Fruit fly (Drosophila melanogaster) whole organism, embryonic: ENCODE measurements around the gene CG9471.

Experiments
- Adf1 ChIP-seq: fragments of 200-800 bp; sonication (Bioruptor generic); IDR thresholded peaks from 2 replicates; pipeline ENCODE4 v1.3.6; 2022; ENCODE audit warnings: missing biosample characterization, missing genetic modification characterization
- Aef1 ChIP-seq: fragments of 200-800 bp; sonication (Bioruptor generic); IDR thresholded peaks from 3 replicates; pipeline ENCODE4 v1.3.6; 2022; ENCODE audit warnings: missing biosample characterization, missing genetic modification characterization
- BEAF-32 ChIP-seq: fragments of 200-800 bp; sonication (Bioruptor generic); optimal IDR thresholded peaks from 3 replicates; lab custom pipeline; 2017; ENCODE audit warnings: missing biosample characterization, missing genetic modification characterization, mild to moderate bottlenecking, moderate library complexity, missing genetic modification reagents
- C15 ChIP-seq: fragments of 200-800 bp; sonication (Bioruptor generic); IDR thresholded peaks from 3 replicates; pipeline ENCODE4 v1.3.6; 2022; ENCODE audit warnings: missing biosample characterization, missing genetic modification characterization
- CG10462 ChIP-seq: fragments of 200-800 bp; sonication (Bioruptor generic); optimal IDR thresholded peaks from 2 replicates; lab custom pipeline; 2016; ENCODE audit warnings: missing biosample characterization, missing genetic modification characterization
- CG10654 ChIP-seq: fragments of 200-800 bp; sonication (Bioruptor generic); optimal IDR thresholded peaks from 2 replicates; lab custom pipeline; 2016; ENCODE audit warnings: missing biosample characterization, missing genetic modification characterization
- CG11560 ChIP-seq: fragments of 200-800 bp; sonication (Bioruptor generic); IDR thresholded peaks from 3 replicates; pipeline ENCODE4 v1.3.6; 2022; ENCODE audit warnings: missing biosample characterization, missing genetic modification characterization
- CG12391 ChIP-seq: fragments of 200-800 bp; sonication (Bioruptor generic); optimal IDR thresholded peaks from 3 replicates; lab custom pipeline; 2018; ENCODE audit warnings: missing biosample characterization, mild to moderate bottlenecking, missing genetic modification characterization, moderate library complexity
- CG14860 ChIP-seq: fragments of 200-800 bp; sonication (Bioruptor generic); IDR thresholded peaks from 3 replicates; pipeline ENCODE4 v1.3.6; 2022; ENCODE audit warnings: missing biosample characterization, missing genetic modification characterization; ENCODE audit not compliant: partially characterized antibody
- CG17385 ChIP-seq: fragments of 200-800 bp; sonication (Bioruptor generic); optimal IDR thresholded peaks from 3 replicates; lab custom pipeline; 2018; ENCODE audit warnings: missing biosample characterization, mild to moderate bottlenecking, missing genetic modification characterization
- CG17912 ChIP-seq: fragments of 200-800 bp; sonication (Bioruptor generic); optimal IDR thresholded peaks from 2 replicates; lab custom pipeline; 2018; ENCODE audit warnings: missing biosample characterization, mild to moderate bottlenecking, missing genetic modification characterization
- CG2120 ChIP-seq: fragments of 200-800 bp; sonication (Bioruptor generic); optimal IDR thresholded peaks from 3 replicates; lab custom pipeline; 2016; ENCODE audit warnings: missing biosample characterization, missing genetic modification characterization
- CG2712 ChIP-seq: fragments of 200-800 bp; optimal IDR thresholded peaks from 3 replicates; lab custom pipeline; 2019; ENCODE audit warnings: missing biosample characterization, mild to moderate bottlenecking, missing genetic modification characterization, moderate library complexity
- CG2875 ChIP-seq: fragments of 200-800 bp; sonication (Bioruptor generic); optimal IDR thresholded peaks from 2 replicates; lab custom pipeline; 2017; ENCODE audit warnings: missing biosample characterization, mild to moderate bottlenecking, missing genetic modification characterization, missing genetic modification reagents
- CG3163 ChIP-seq: fragments of 200-800 bp; sonication (Bioruptor generic); optimal IDR thresholded peaks from 3 replicates; lab custom pipeline; 2016; ENCODE audit warnings: missing biosample characterization, missing genetic modification characterization
- CG32772 ChIP-seq: fragments of 200-800 bp; sonication (Bioruptor generic); IDR thresholded peaks from 2 replicates; pipeline ENCODE4 v1.3.6; 2022; ENCODE audit warnings: missing biosample characterization, missing genetic modification characterization
- CG34422 ChIP-seq: fragments of 200-800 bp; sonication (Bioruptor generic); IDR thresholded peaks from 3 replicates; pipeline ENCODE4 v1.3.6; 2022; ENCODE audit warnings: missing biosample characterization, missing genetic modification characterization
- CG4360 ChIP-seq: fragments of 200-800 bp; sonication (Bioruptor generic); IDR thresholded peaks from 2 replicates; pipeline ENCODE4 v1.3.6; 2022; ENCODE audit warnings: missing biosample characterization, missing genetic modification characterization
- CG4404 ChIP-seq: fragments of 200-800 bp; sonication (Bioruptor generic); IDR thresholded peaks from 2 replicates; pipeline ENCODE4 v1.3.6; 2022; ENCODE audit warnings: missing biosample characterization, missing genetic modification characterization
- CG6765 ChIP-seq: fragments of 200-800 bp; sonication (Bioruptor generic); optimal IDR thresholded peaks from 3 replicates; lab custom pipeline; 2017; ENCODE audit warnings: missing biosample characterization, mild to moderate bottlenecking, missing genetic modification characterization
- CHES-1-like ChIP-seq: fragments of 200-800 bp; sonication (Bioruptor generic); optimal IDR thresholded peaks from 2 replicates; lab custom pipeline; 2016; ENCODE audit warnings: missing biosample characterization, missing genetic modification characterization
- Dek ChIP-seq: fragments of 200-800 bp; sonication (Bioruptor generic); optimal IDR thresholded peaks from 3 replicates; lab custom pipeline; 2019; ENCODE audit warnings: missing biosample characterization, mild to moderate bottlenecking, missing genetic modification characterization, moderate library complexity
- Dp ChIP-seq: fragments of 200-800 bp; sonication (Bioruptor generic); optimal IDR thresholded peaks from 2 replicates; lab custom pipeline; 2018; ENCODE audit warnings: missing biosample characterization, mild to moderate bottlenecking, missing genetic modification characterization, moderate library complexity
- Fer1 ChIP-seq: fragments of 200-800 bp; sonication (Bioruptor generic); optimal IDR thresholded peaks from 2 replicates; lab custom pipeline; 2017; ENCODE audit warnings: missing biosample characterization, mild to moderate bottlenecking, missing genetic modification characterization
- Kr ChIP-seq: fragments of 200-800 bp; sonication (Bioruptor generic); optimal IDR thresholded peaks from 2 replicates; lab custom pipeline; 2017; ENCODE audit warnings: missing biosample characterization, mild to moderate bottlenecking, missing genetic modification characterization
- Lhr ChIP-seq: fragments of 200-800 bp; sonication (Bioruptor generic); optimal IDR thresholded peaks from 3 replicates; lab custom pipeline; 2017; ENCODE audit warnings: mild to moderate bottlenecking, missing biosample characterization, missing genetic modification reagents, missing genetic modification characterization
- Med ChIP-seq: fragments of 200-800 bp; sonication (Bioruptor generic); peaks from one replicate; lab custom pipeline; 2016; ENCODE audit warnings: missing biosample characterization, missing genetic modification characterization, mild to moderate bottlenecking, inconsistent platforms, moderate library complexity
- Meics ChIP-seq: fragments of 200-800 bp; sonication (Bioruptor generic); optimal IDR thresholded peaks from 2 replicates; lab custom pipeline; 2017; ENCODE audit warnings: missing biosample characterization, mild to moderate bottlenecking, missing genetic modification characterization
- NC2α ChIP-seq: fragments of 200-800 bp; sonication (Bioruptor generic); optimal IDR thresholded peaks from 2 replicates; lab custom pipeline; 2016; ENCODE audit warnings: missing biosample characterization, missing genetic modification characterization
- NC2β ChIP-seq: fragments of 200-800 bp; sonication (Bioruptor generic); optimal IDR thresholded peaks from 2 replicates; lab custom pipeline; 2016; ENCODE audit warnings: missing biosample characterization, missing genetic modification characterization
- Rfx ChIP-seq: fragments of 200-800 bp; sonication (Bioruptor generic); IDR thresholded peaks from 2 replicates; pipeline ENCODE4 v1.3.6; 2022; ENCODE audit warnings: missing biosample characterization, missing genetic modification characterization
- Spps ChIP-seq: fragments of 200-800 bp; sonication (Bioruptor generic); optimal IDR thresholded peaks from 2 replicates; lab custom pipeline; 2018; ENCODE audit warnings: missing biosample characterization, mild to moderate bottlenecking, missing genetic modification characterization
- Stat92E ChIP-seq, 3 experiments: fragments of >200 bp in 2 of 3; fragments of 200-800 bp in 1 of 3; sonication (Bioruptor generic) in 1 of 3; optimal IDR thresholded peaks; 2 replicates each; lab custom pipeline; 2017 to 2019; ENCODE audit warnings: missing biosample characterization in 3 of 3, missing genetic modification characterization in 3 of 3, mild to moderate bottlenecking in 1 of 3, moderate library complexity in 1 of 3
- bowl ChIP-seq: fragments of 200-800 bp; sonication (Bioruptor generic); IDR thresholded peaks from 2 replicates; pipeline ENCODE4 v1.3.6; 2022; ENCODE audit warnings: missing biosample characterization, missing genetic modification characterization
- dpn ChIP-seq, 2 experiments: fragments of 200-800 bp; sonication (Bioruptor generic); optimal IDR thresholded peaks; 3 replicates each; lab custom pipeline; 2016; ENCODE audit warnings: missing biosample characterization in 2 of 2, missing genetic modification characterization in 2 of 2
- hkb ChIP-seq, 2 experiments: fragments of 200-800 bp in 1 of 2; fragments of >200 bp in 1 of 2; sonication (Bioruptor generic) in 1 of 2; IDR thresholded peaks in 1 of 2; optimal IDR thresholded peaks in 1 of 2; 2 replicates each; pipeline versions ENCODE4 v1.3.6 to Lab custom; 2017 to 2022; ENCODE audit warnings: missing biosample characterization in 1 of 2, missing genetic modification characterization in 1 of 2
- hth ChIP-seq: fragments of >200 bp; optimal IDR thresholded peaks from 2 replicates; lab custom pipeline; 2017; ENCODE audit warnings: inconsistent platforms
- jumu ChIP-seq: fragments of 200-800 bp; sonication (Bioruptor generic); optimal IDR thresholded peaks from 3 replicates; lab custom pipeline; 2016; ENCODE audit warnings: missing biosample characterization, missing genetic modification characterization
- lilli ChIP-seq: fragments of 200-800 bp; sonication (Bioruptor generic); optimal IDR thresholded peaks from 3 replicates; lab custom pipeline; 2016; ENCODE audit warnings: missing biosample characterization, missing genetic modification characterization
- lola ChIP-seq, 3 experiments: fragments of >200 bp in 2 of 3; fragments of 200-800 bp in 1 of 3; sonication (Bioruptor generic) in 1 of 3; optimal IDR thresholded peaks; 2 replicates each; lab custom pipeline; 2017 to 2019; ENCODE audit warnings: missing biosample characterization in 3 of 3, missing genetic modification characterization in 3 of 3, mild to moderate bottlenecking in 1 of 3, moderate library complexity in 1 of 3
- pzg ChIP-seq: fragments of 200-800 bp; sonication (Bioruptor generic); optimal IDR thresholded peaks from 3 replicates; lab custom pipeline; 2018; ENCODE audit warnings: missing biosample characterization, mild to moderate bottlenecking, missing genetic modification characterization, moderate library complexity
- stwl ChIP-seq: fragments of 200-800 bp; sonication (Bioruptor generic); optimal IDR thresholded peaks from 3 replicates; lab custom pipeline; 2018; ENCODE audit warnings: missing biosample characterization, mild to moderate bottlenecking, missing genetic modification characterization, moderate library complexity
- unc-4 ChIP-seq: fragments of 200-800 bp; sonication (Bioruptor generic); IDR thresholded peaks from 2 replicates; pipeline ENCODE4 v1.3.6; 2022; ENCODE audit warnings: missing biosample characterization, missing genetic modification characterization; ENCODE audit not compliant: partially characterized antibody
- vvl ChIP-seq: fragments of 200-800 bp; sonication (Bioruptor generic); IDR thresholded peaks from 2 replicates; pipeline ENCODE4 v1.3.6; 2022; ENCODE audit warnings: missing biosample characterization, missing genetic modification characterization
- zen ChIP-seq: fragments of 200-800 bp; sonication (Bioruptor generic); optimal IDR thresholded peaks from 3 replicates; lab custom pipeline; 2018; ENCODE audit warnings: missing biosample characterization, mild to moderate bottlenecking, missing genetic modification characterization, moderate library complexity
- zfh2 ChIP-seq: fragments of 200-800 bp; sonication (Bioruptor generic); optimal IDR thresholded peaks from 2 replicates; lab custom pipeline; 2016; ENCODE audit warnings: missing biosample characterization, missing genetic modification characterization

The CG9471 gene

DNA sequence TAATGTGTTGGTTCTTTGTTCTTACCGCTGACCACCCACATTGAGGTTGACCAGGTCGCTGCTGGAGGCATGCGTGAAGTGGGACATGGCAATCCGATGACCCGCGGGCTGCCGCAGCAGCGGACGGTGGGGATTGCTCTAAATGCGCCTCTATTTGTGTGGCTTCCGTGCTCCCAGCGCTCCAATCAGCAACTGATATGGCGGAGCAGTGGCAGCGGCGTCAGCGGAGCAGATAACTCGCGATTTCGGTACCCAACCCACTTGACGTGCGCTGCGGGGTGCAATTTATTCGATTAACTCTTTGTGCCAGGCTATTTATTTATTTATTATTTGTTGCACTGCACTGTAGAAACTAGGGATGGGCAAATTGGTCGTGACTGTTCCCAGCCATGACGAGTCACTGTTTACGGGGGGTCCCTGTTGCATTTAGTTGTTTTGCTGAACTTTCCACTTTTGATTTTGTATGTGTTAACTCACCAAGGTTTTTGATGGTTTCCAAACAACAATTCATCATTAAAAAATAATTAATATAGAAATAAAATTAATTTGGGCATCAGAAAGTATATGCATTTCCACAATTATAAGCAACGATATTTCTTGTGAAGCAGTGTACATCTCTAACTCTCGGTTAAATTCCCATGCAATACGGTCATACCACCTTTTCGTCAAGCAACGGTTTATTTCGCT, 29.4 kb upstream of the CG9471 start, which contains the start of the genes CG9467 and CG8526 (continued):
- TF ChIP-seq CG32772 (GFP tag; lab: Robert Waterston, UW) (peak; percentile 51; the same call in 1 of the 2 replicates), zen (peak; percentile 38), CHES-1-like (GFP tag; lab: Kevin White, UChicago) (no peak), zfh2 (GFP tag; lab: Kevin White, UChicago) (peak; percentile 71), Kr (GFP tag; lab: Kevin White, UChicago) (no peak), CG2875 (GFP tag; lab: Kevin White, UChicago) (no peak), Spps (no peak), lola (GFP tag; optimal IDR thresholded peaks at IDR 0.05; lab: Kevin White, UChicago) (peak in 1 of 3 experiments; percentile 74), CG2120 (GFP tag; lab: Kevin White, UChicago) (peak; percentile 74), NC2β (GFP tag; lab: Kevin White, UChicago) (no peak), CG11560 (tag; lab: Robert Waterston, UW) (0 out of 3 replicates have a peak, but pooled peaks have one; percentile 43), Fer1 (GFP tag; lab: Kevin White, UChicago) (peak; percentile 53), Med (GFP tag; lab: Kevin White, UChicago) (peak; percentile 80), vvl (GFP tag; lab: Robert Waterston, UW) (peak; percentile 65; the same call in 1 of the 2 replicates), CG4404 (GFP tag; lab: Robert Waterston, UW) (peak; percentile 68)

- TF ChIP-seq stwl (tag; lab: Kevin White, UChicago) (peak; percentile 81), CG6765 (GFP tag; lab: Kevin White, UChicago) (no peak), CG4360 (peak; percentile 90), dpn (GFP tag; optimal IDR thresholded peaks at IDR 0.05; lab: Kevin White, UChicago) (no peak), bowl (0 out of 2 replicates have a peak, but pooled peaks have one; percentile 39), CG17385 (no peak), Dp (GFP tag; lab: Kevin White, UChicago) (peak; percentile 49), CG2712 (peak; percentile 30), hth (lab: Kevin White, UChicago) (no peak), Adf1 (GFP tag; lab: Robert Waterston, UW) (0 out of 2 replicates have a peak, but pooled peaks have one; percentile 10), Dek (tag; lab: Kevin White, UChicago) (peak; percentile 30), hkb (optimal IDR thresholded peaks at IDR 0.05; lab: Kevin White, UChicago) (no peak), hkb (GFP tag; IDR thresholded peaks at IDR 0.05; lab: Robert Waterston, UW) (peak; percentile 24; the same call in 1 of the 2 replicates), Spps (no peak), CG14860 (GFP tag; lab: Robert Waterston, UW) (no peak), CG12391 (tag; lab: Kevin White, UChicago) (peak; percentile 33), CG32772 (GFP tag; lab: Robert Waterston, UW) (0 out of 2 replicates have a peak, but pooled peaks have one; percentile 24), Meics (GFP tag; lab: Kevin White, UChicago) (peak; percentile 0), CG10654 (no peak), CG3163 (GFP tag; lab: Kevin White, UChicago) (no peak), lilli (GFP tag; lab: Kevin White, UChicago) (peak; percentile 19), lola (GFP tag; optimal IDR thresholded peaks at IDR 0.05; lab: Kevin White, UChicago) (no peak), CG2120 (GFP tag; lab: Kevin White, UChicago) (peak; percentile 41), CG17912 (peak; percentile 0), C15 (GFP tag; lab: Robert Waterston, UW) (no peak), BEAF-32 (peak; percentile 41), NC2α (GFP tag; lab: Kevin White, UChicago) (no peak), Stat92E (GFP tag; optimal IDR thresholded peaks at IDR 0.05; lab: Kevin White, UChicago) (no peak), Rfx (peak; percentile 33; the same call in 1 of the 2 replicates), Lhr (GFP tag; lab: Kevin White, UChicago) (peak; percentile 33), CG10462 (GFP tag; lab: Kevin White, UChicago) (peak; percentile 17), jumu (GFP tag; lab: Kevin White, UChicago) (no peak), unc-4 (GFP tag; lab: Robert Waterston, UW) (peak; percentile 20; the same call in 1 of the 2 replicates), Aef1 (GFP tag; lab: Robert Waterston, UW) (peak; percentile 67), pzg (GFP tag; lab: Kevin White, UChicago) (peak; percentile 83), CG34422 (GFP tag; lab: Robert Waterston, UW) (peak; percentile 49; the same call in 1 of the 3 replicates)
These were observed 21.7 kb upstream of the CG9471 start, which contains the start of gene CG8516 for dm6 chr3R:9793018-9793417. CG8516 (plus strand) TSS chr3R:9793295.
